Worm (Caenorhabditis elegans) whole organism, mixed stage, embryonic: ENCODE results near the gene madf-5.

Source experiments
- blmp-1 ChIP-seq: fragments of 150-350 bp; optimal IDR thresholded peaks from 2 replicates; lab custom pipeline; 2014; ENCODE audit warnings: missing biosample characterization, missing genetic modification characterization
- ceh-43 ChIP-seq: fragments of 200-800 bp; sonication (Bioruptor generic); optimal IDR thresholded peaks from 2 replicates; lab custom pipeline; 2018; ENCODE audit warnings: mild to moderate bottlenecking, missing genetic modification characterization, moderate library complexity, missing compliant biosample characterization
- ces-1 ChIP-seq: fragments of 150-350 bp; optimal IDR thresholded peaks from 2 replicates; lab custom pipeline; 2014; ENCODE audit warnings: missing biosample characterization, missing genetic modification reagents, missing genetic modification characterization
- elt-1 ChIP-seq: sonication (generic microtip); optimal IDR thresholded peaks from 2 replicates; lab custom pipeline; 2017; ENCODE audit warnings: missing genetic modification characterization, mild to moderate bottlenecking, missing compliant biosample characterization, antibody characterized with exemption, moderate library complexity, borderline replicate concordance; ENCODE audit not compliant: insufficient read depth
- flh-1 ChIP-seq: fragments of 200-800 bp; sonication (Bioruptor generic); optimal IDR thresholded peaks from 2 replicates; lab custom pipeline; 2018; ENCODE audit warnings: mild to moderate bottlenecking, missing genetic modification characterization, moderate library complexity, missing compliant biosample characterization
- mep-1 ChIP-seq: fragments of 150-350 bp; optimal IDR thresholded peaks from 2 replicates; lab custom pipeline; 2017; ENCODE audit warnings: missing biosample characterization, missing genetic modification reagents, missing genetic modification characterization, inconsistent platforms
- sptf-1 ChIP-seq: sonication (generic microtip); optimal IDR thresholded peaks from 2 replicates; lab custom pipeline; 2017; ENCODE audit warnings: mild to moderate bottlenecking, missing genetic modification characterization, moderate library complexity, missing compliant biosample characterization
- unc-62 ChIP-seq: fragments of 150-350 bp; optimal IDR thresholded peaks from 2 replicates; lab custom pipeline; 2014; ENCODE audit warnings: missing biosample characterization, missing genetic modification reagents, missing genetic modification characterization

DNA sequence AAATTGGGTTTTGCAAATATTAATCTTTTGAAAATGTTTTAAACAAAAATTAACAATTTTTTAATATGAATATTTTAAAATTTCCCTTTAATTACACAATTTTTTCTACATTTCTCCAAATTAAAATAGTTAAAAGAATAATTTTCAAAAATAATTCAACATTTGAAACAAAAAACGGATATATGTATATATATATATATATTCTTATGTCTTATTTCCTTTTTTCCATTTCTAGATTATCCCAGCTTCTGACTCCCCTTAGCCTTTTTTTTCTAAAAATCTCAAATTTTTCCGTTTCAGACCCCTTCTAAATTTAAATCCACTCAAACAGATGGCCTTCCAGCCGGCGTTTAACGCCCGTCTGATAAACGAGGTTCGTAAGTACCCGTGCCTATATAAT, at the start of gene madf-5:
- TF ChIP-seq flh-1 = no peak
- no peak for TF ChIP-seq elt-1 (tag; lab: Kevin White, UChicago)
- TF ChIP-seq ces-1 (GFP tag; lab: Kevin White, UChicago) = no peak
- TF ChIP-seq blmp-1 (tag; lab: Kevin White, UChicago) = no peak
- no peak for TF ChIP-seq unc-62 (GFP tag; lab: Kevin White, UChicago)
- TF ChIP-seq ceh-43 (GFP tag; lab: Kevin White, UChicago) = no peak
- no peak for TF ChIP-seq mep-1 (tag; lab: Kevin White, UChicago)
- no peak for TF ChIP-seq sptf-1 (tag; lab: Kevin White, UChicago)
